Worm (Caenorhabditis elegans): ENCODE results near the gene sru-48.

DNA sequence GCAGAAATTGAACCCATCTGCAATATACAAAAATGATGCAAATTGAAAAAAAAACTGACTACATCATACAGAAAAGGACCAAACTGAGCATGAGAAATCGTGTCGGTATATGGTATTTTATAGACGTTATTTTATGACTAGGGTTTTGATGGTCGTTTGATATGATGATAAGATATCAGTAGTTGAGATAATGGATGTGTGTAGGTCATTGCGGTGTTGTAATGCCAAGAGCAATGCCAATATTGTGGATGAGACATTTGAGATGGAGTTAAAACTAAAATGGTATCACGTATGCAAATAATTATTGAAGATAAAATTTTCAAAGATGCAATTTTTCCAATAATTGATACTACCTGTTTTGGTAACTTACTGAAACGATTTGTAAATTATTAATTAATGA is 20.3 kb upstream of the sru-48 start, which contains the start of gene C31H2.4:
- TF ChIP-seq klf-2 (GFP tag; conservative IDR thresholded peaks at IDR 0.05): no peak
- TF ChIP-seq ref-1 (GFP tag; conservative IDR thresholded peaks at IDR 0.05): no peak
- no peak for TF ChIP-seq ztf-29 (GFP tag; IDR thresholded peaks at IDR 0.05)
- no peak for TF ChIP-seq cog-1 (tag; optimal IDR thresholded peaks at IDR 0.05)
- TF ChIP-seq tab-1 (GFP tag; IDR thresholded peaks at IDR 0.05): no peak
- no peak for TF ChIP-seq flt-1 (GFP tag; IDR thresholded peaks at IDR 0.05)
- TF ChIP-seq ztf-23 (GFP tag; IDR thresholded peaks at IDR 0.05): no peak
- no peak for TF ChIP-seq T22C8.4 (GFP tag; IDR thresholded peaks at IDR 0.05)

Measured in whole organism, midembryonic.